Worm (Caenorhabditis elegans): Measurements from ENCODE around the gene alg-3.

alg-3 gene

ce11 chrIV:11692071-11692673, 11.9 kb upstream of the alg-3 start (continued):
- TF ChIP-seq F37D6.2 (tag; optimal IDR thresholded peaks at IDR 0.05) (peak; percentile 18), ztf-7 (tag; optimal IDR thresholded peaks at IDR 0.05) (no peak), ztf-11 (tag; optimal IDR thresholded peaks at IDR 0.05) (no peak), nhr-111 (GFP tag; optimal IDR thresholded peaks at IDR 0.05) (no peak), nhr-102 (tag; optimal IDR thresholded peaks at IDR 0.05) (peak; percentile 61), zag-1 (tag; optimal IDR thresholded peaks at IDR 0.05) (no peak), nhr-41 (GFP tag; IDR thresholded peaks at IDR 0.05) (peak; percentile 58; the same call in 1 of the 2 replicates), tra-1 (GFP tag; IDR thresholded peaks at IDR 0.05) (peak; percentile 62; the same call in 1 of the 2 replicates), nhr-42 (GFP tag; IDR thresholded peaks at IDR 0.05) (0 out of 2 replicates have a peak, but pooled peaks have one; percentile 55), fkh-10 (GFP tag; optimal IDR thresholded peaks at IDR 0.05) (peak; percentile 69), hif-1 (tag; optimal IDR thresholded peaks at IDR 0.05) (peak in 1 of 2 experiments; percentile 64), R02D3.7 (tag; optimal IDR thresholded peaks at IDR 0.05) (no peak), unc-130 (GFP tag; optimal IDR thresholded peaks at IDR 0.05) (no peak), ceh-28 (tag; optimal IDR thresholded peaks at IDR 0.05) (peak; percentile 16), Y105C5A.15 (GFP tag; IDR thresholded peaks at IDR 0.05) (no peak), mep-1 (tag; optimal IDR thresholded peaks at IDR 0.05) (peak; percentile 87), ceh-20 (GFP tag; IDR thresholded peaks at IDR 0.05) (0 out of 2 replicates have a peak, but pooled peaks have one; percentile 26), daf-16 (GFP tag; optimal IDR thresholded peaks at IDR 0.05) (peak in 1 of 2 experiments; percentile 14), daf-16 (tag; optimal IDR thresholded peaks at IDR 0.05) (peak; percentile 68), madf-9 (GFP tag; conservative IDR thresholded peaks at IDR 0.05) (peak; percentile 39; the same call in 1 of the 2 replicates), daf-19 (GFP tag; conservative IDR thresholded peaks at IDR 0.05) (no peak), nhr-6 (tag; optimal IDR thresholded peaks at IDR 0.05) (peak; percentile 85), ctbp-1 (GFP tag; IDR thresholded peaks at IDR 0.05) (0 out of 2 replicates have a peak, but pooled peaks have one; percentile 56), ces-1 (GFP tag; optimal IDR thresholded peaks at IDR 0.05) (peak; percentile 72), F44E2.7 (GFP tag; IDR thresholded peaks at IDR 0.05) (no peak), mxl-2 (GFP tag; conservative IDR thresholded peaks at IDR 0.05) (no peak), spr-3 (GFP tag; optimal IDR thresholded peaks at IDR 0.05) (no peak), nhr-25 (tag; optimal IDR thresholded peaks at IDR 0.05; ENCODE audit: borderline replicate concordance, insufficient read depth) (peak; percentile 79), egl-27 (tag; optimal IDR thresholded peaks at IDR 0.05) (no peak), unc-39 (tag; optimal IDR thresholded peaks at IDR 0.05) (no peak)

- no peak for TF ChIP-seq lin-38 (GFP tag; IDR thresholded peaks at IDR 0.05)
- no peak for TF ChIP-seq nhr-11 (tag; optimal IDR thresholded peaks at IDR 0.05)
- no peak for TF ChIP-seq hif-1 (tag; optimal IDR thresholded peaks at IDR 0.05)
- TF ChIP-seq hmg-1.1 (GFP tag; IDR thresholded peaks at IDR 0.05) = no peak
- TF ChIP-seq mxl-2 (GFP tag; conservative IDR thresholded peaks at IDR 0.05) = no peak
- TF ChIP-seq madf-9 (GFP tag; conservative IDR thresholded peaks at IDR 0.05) = no peak
- TF ChIP-seq T20F7.1 (GFP tag; optimal IDR thresholded peaks at IDR 0.05) = no peak
Observed at ce11 chrIV:11693493-11693892, 10.6 kb upstream of the alg-3 start, which contains the start of gene ZK792.12. Gene ZK792.12, plus strand, starts transcription at chrIV:11693793.

- TF ChIP-seq ceh-32 (tag; optimal IDR thresholded peaks at IDR 0.05; ENCODE audit: poor library complexity) (no peak), nhr-42 (GFP tag; IDR thresholded peaks at IDR 0.05) (no peak), F26F4.8 (GFP tag; conservative IDR thresholded peaks at IDR 0.05) (no peak), lsy-2 (tag; optimal IDR thresholded peaks at IDR 0.05) (no peak), zip-2 (tag; optimal IDR thresholded peaks at IDR 0.05) (no peak), ceh-28 (tag; optimal IDR thresholded peaks at IDR 0.05) (no peak)
Observed at ce11 chrIV:11694143-11694542, 9.9 kb upstream of the alg-3 start, which contains the start of gene ZK792.7. Gene ZK792.7, plus strand, starts transcription at chrIV:11694443.

Data from whole organism, L4 larva.